Fruit fly (Drosophila melanogaster) whole organism, embryonic: ENCODE measurements around the gene CheA86a.

ENCODE experiments used
- Bdp1 ChIP-seq: fragments of 200-800 bp; sonication (Bioruptor generic); optimal IDR thresholded peaks from 3 replicates; lab custom pipeline; 2016; ENCODE audit warnings: missing biosample characterization, missing genetic modification characterization
- Bgb ChIP-seq: fragments of 200-800 bp; sonication (Bioruptor generic); IDR thresholded peaks from 2 replicates; pipeline ENCODE4 v1.3.6; 2022; ENCODE audit warnings: missing biosample characterization, missing genetic modification characterization; ENCODE audit not compliant: partially characterized antibody
- BtbVII ChIP-seq: fragments of 200-800 bp; sonication (Bioruptor generic); optimal IDR thresholded peaks from 3 replicates; lab custom pipeline; 2017; ENCODE audit warnings: missing biosample characterization, mild to moderate bottlenecking, missing genetic modification characterization
- CG10209 ChIP-seq: fragments of 200-800 bp; sonication (Bioruptor generic); optimal IDR thresholded peaks from 3 replicates; lab custom pipeline; 2017; ENCODE audit warnings: missing biosample characterization, mild to moderate bottlenecking, missing genetic modification characterization, missing genetic modification reagents
- CG12769 ChIP-seq: fragments of 200-800 bp; sonication (Bioruptor generic); optimal IDR thresholded peaks from 2 replicates; lab custom pipeline; 2019; ENCODE audit warnings: missing biosample characterization, mild to moderate bottlenecking, missing genetic modification characterization, moderate library complexity
- CG14860 ChIP-seq: fragments of 200-800 bp; sonication (Bioruptor generic); IDR thresholded peaks from 3 replicates; pipeline ENCODE4 v1.3.6; 2022; ENCODE audit warnings: missing biosample characterization, missing genetic modification characterization; ENCODE audit not compliant: partially characterized antibody
- CG17359 ChIP-seq: fragments of 200-800 bp; sonication (Bioruptor generic); optimal IDR thresholded peaks from 3 replicates; lab custom pipeline; 2018; ENCODE audit warnings: missing biosample characterization, mild to moderate bottlenecking, missing genetic modification characterization, moderate library complexity
- CG17829 ChIP-seq: fragments of 200-800 bp; optimal IDR thresholded peaks from 2 replicates; lab custom pipeline; 2019; ENCODE audit warnings: missing biosample characterization, mild to moderate bottlenecking, missing genetic modification characterization, moderate library complexity
- CG18262 ChIP-seq: fragments of 200-800 bp; optimal IDR thresholded peaks from 3 replicates; lab custom pipeline; 2019; ENCODE audit warnings: missing biosample characterization, mild to moderate bottlenecking, missing genetic modification characterization, moderate library complexity
- CG2116 ChIP-seq: fragments of 200-800 bp; sonication (Bioruptor generic); optimal IDR thresholded peaks from 3 replicates; lab custom pipeline; 2018; ENCODE audit warnings: missing biosample characterization, mild to moderate bottlenecking, missing genetic modification characterization
- CG30020 ChIP-seq: fragments of 200-800 bp; optimal IDR thresholded peaks from 2 replicates; lab custom pipeline; 2019; ENCODE audit warnings: missing biosample characterization, mild to moderate bottlenecking, missing genetic modification characterization, moderate library complexity
- CG30431 ChIP-seq: fragments of 200-800 bp; sonication (Bioruptor generic); optimal IDR thresholded peaks from 2 replicates; lab custom pipeline; 2017; ENCODE audit warnings: missing biosample characterization, missing genetic modification characterization
- CG31224 ChIP-seq: fragments of 200-800 bp; sonication (Bioruptor generic); IDR thresholded peaks from 2 replicates; pipeline ENCODE4 v1.3.6; 2022; ENCODE audit warnings: missing biosample characterization, missing genetic modification characterization
- CG3847 ChIP-seq: fragments of 200-800 bp; sonication (Bioruptor generic); IDR thresholded peaks from 2 replicates; pipeline ENCODE4 v1.3.6; 2022; ENCODE audit warnings: missing biosample characterization, missing genetic modification characterization
- CG42726 ChIP-seq: fragments of 200-800 bp; sonication (Bioruptor generic); IDR thresholded peaks from 2 replicates; pipeline ENCODE4 v1.3.6; 2022; ENCODE audit warnings: missing biosample characterization, missing genetic modification characterization; ENCODE audit not compliant: partially characterized antibody
- CG6175 ChIP-seq: fragments of 200-800 bp; sonication (Bioruptor generic); IDR thresholded peaks from 3 replicates; pipeline ENCODE4 v1.3.6; 2022; ENCODE audit warnings: missing biosample characterization, missing genetic modification characterization
- CG8281 ChIP-seq: fragments of 200-800 bp; sonication (Bioruptor generic); optimal IDR thresholded peaks from 2 replicates; lab custom pipeline; 2018; ENCODE audit warnings: missing biosample characterization, mild to moderate bottlenecking, missing genetic modification characterization, moderate library complexity
- CG9932 ChIP-seq: fragments of 200-800 bp; sonication (Bioruptor generic); IDR thresholded peaks from 2 replicates; pipeline ENCODE4 v1.3.6; 2022; ENCODE audit warnings: missing biosample characterization, missing genetic modification characterization
- Dek ChIP-seq: fragments of 200-800 bp; sonication (Bioruptor generic); optimal IDR thresholded peaks from 3 replicates; lab custom pipeline; 2019; ENCODE audit warnings: missing biosample characterization, mild to moderate bottlenecking, missing genetic modification characterization, moderate library complexity
- Dp ChIP-seq: fragments of 200-800 bp; sonication (Bioruptor generic); optimal IDR thresholded peaks from 2 replicates; lab custom pipeline; 2018; ENCODE audit warnings: missing biosample characterization, mild to moderate bottlenecking, missing genetic modification characterization, moderate library complexity
- Fer3 ChIP-seq: fragments of 200-800 bp; sonication (Bioruptor generic); optimal IDR thresholded peaks from 2 replicates; lab custom pipeline; 2018; ENCODE audit warnings: missing biosample characterization, mild to moderate bottlenecking, missing genetic modification characterization, moderate library complexity
- H15 ChIP-seq: fragments of 200-800 bp; sonication (Bioruptor generic); IDR thresholded peaks from 3 replicates; pipeline ENCODE4 v1.3.6; 2022; ENCODE audit warnings: missing biosample characterization, missing genetic modification characterization
- Hr51 ChIP-seq, 2 experiments: fragments of 200-800 bp; sonication (Bioruptor generic); optimal IDR thresholded peaks; 2 replicates in 1 of 2; 3 replicates in 1 of 2; lab custom pipeline; 2016 to 2018; ENCODE audit warnings: missing biosample characterization in 2 of 2, missing genetic modification characterization in 2 of 2, mild to moderate bottlenecking in 1 of 2, moderate library complexity in 1 of 2
- MTF-1 ChIP-seq: fragments of 200-800 bp; sonication (Bioruptor generic); optimal IDR thresholded peaks from 2 replicates; lab custom pipeline; 2018; ENCODE audit warnings: missing biosample characterization, mild to moderate bottlenecking, missing genetic modification characterization, borderline replicate concordance
- Meics ChIP-seq: fragments of 200-800 bp; sonication (Bioruptor generic); optimal IDR thresholded peaks from 2 replicates; lab custom pipeline; 2017; ENCODE audit warnings: missing biosample characterization, mild to moderate bottlenecking, missing genetic modification characterization
- NC2β ChIP-seq: fragments of 200-800 bp; sonication (Bioruptor generic); optimal IDR thresholded peaks from 2 replicates; lab custom pipeline; 2016; ENCODE audit warnings: missing biosample characterization, missing genetic modification characterization
- NFAT ChIP-seq: fragments of 200-800 bp; sonication (Bioruptor generic); IDR thresholded peaks from 2 replicates; pipeline ENCODE4 v1.3.6; 2022; ENCODE audit warnings: missing biosample characterization, missing genetic modification characterization
- Nf-YB ChIP-seq: fragments of 200-800 bp; sonication (Bioruptor generic); optimal IDR thresholded peaks from 3 replicates; lab custom pipeline; 2019; ENCODE audit warnings: missing biosample characterization, mild to moderate bottlenecking, missing genetic modification characterization, moderate library complexity
- Sin3A ChIP-seq: fragments of >200 bp; optimal IDR thresholded peaks from 2 replicates; lab custom pipeline; 2018
- Sry-δ ChIP-seq: fragments of 200-800 bp; sonication (Bioruptor generic); optimal IDR thresholded peaks from 2 replicates; lab custom pipeline; 2016; ENCODE audit warnings: missing biosample characterization, missing genetic modification characterization
- TFAM ChIP-seq: fragments of 200-800 bp; sonication (Bioruptor generic); optimal IDR thresholded peaks from 2 replicates; lab custom pipeline; 2017; ENCODE audit warnings: missing biosample characterization, missing genetic modification characterization, inconsistent platforms
- ato ChIP-seq: fragments of 200-800 bp; sonication (Bioruptor generic); IDR thresholded peaks from 2 replicates; pipeline ENCODE4 v1.3.6; 2022; ENCODE audit warnings: missing biosample characterization, missing genetic modification characterization; ENCODE audit not compliant: partially characterized antibody
- az2 ChIP-seq: fragments of 200-800 bp; sonication (Bioruptor generic); optimal IDR thresholded peaks from 3 replicates; lab custom pipeline; 2016; ENCODE audit warnings: missing biosample characterization, missing genetic modification characterization
- cas ChIP-seq: fragments of 200-800 bp; sonication (Bioruptor generic); IDR thresholded peaks from 2 replicates; pipeline ENCODE4 v1.3.6; 2022; ENCODE audit warnings: missing biosample characterization, missing genetic modification characterization
- crol ChIP-seq: fragments of 200-800 bp; sonication (Bioruptor generic); IDR thresholded peaks from 2 replicates; pipeline ENCODE4 v1.3.6; 2022; ENCODE audit warnings: missing biosample characterization, missing genetic modification characterization
- dmrt99B ChIP-seq: fragments of 200-800 bp; sonication (Bioruptor generic); optimal IDR thresholded peaks from 2 replicates; lab custom pipeline; 2018; ENCODE audit warnings: missing biosample characterization, mild to moderate bottlenecking, missing genetic modification characterization, moderate library complexity
- dysf ChIP-seq: fragments of 200-800 bp; sonication (Bioruptor generic); IDR thresholded peaks from 3 replicates; pipeline ENCODE4 v1.3.6; 2022; ENCODE audit warnings: missing biosample characterization, missing genetic modification characterization
- exex ChIP-seq: fragments of 200-800 bp; sonication (Bioruptor generic); optimal IDR thresholded peaks from 4 replicates; lab custom pipeline; 2018; ENCODE audit warnings: missing biosample characterization, mild to moderate bottlenecking, missing genetic modification characterization, moderate library complexity
- gem ChIP-seq: fragments of 200-800 bp; sonication (Bioruptor generic); optimal IDR thresholded peaks from 2 replicates; lab custom pipeline; 2019; ENCODE audit warnings: missing biosample characterization, mild to moderate bottlenecking, missing genetic modification characterization, moderate library complexity
- grau ChIP-seq: fragments of 200-800 bp; optimal IDR thresholded peaks from 3 replicates; lab custom pipeline; 2019; ENCODE audit warnings: missing biosample characterization, mild to moderate bottlenecking, missing genetic modification characterization, moderate library complexity
- grn ChIP-seq: fragments of 200-800 bp; sonication (Bioruptor generic); optimal IDR thresholded peaks from 3 replicates; lab custom pipeline; 2017; ENCODE audit warnings: missing biosample characterization, missing genetic modification characterization
- gsb ChIP-seq: fragments of 200-800 bp; sonication (Bioruptor generic); IDR thresholded peaks from 2 replicates; pipeline ENCODE4 v1.3.6; 2022; ENCODE audit warnings: missing biosample characterization, missing genetic modification characterization
- gt ChIP-seq: fragments of 200-800 bp; sonication (Bioruptor generic); IDR thresholded peaks from 2 replicates; pipeline ENCODE4 v1.3.6; 2022; ENCODE audit warnings: missing biosample characterization, missing genetic modification characterization
- onecut ChIP-seq: fragments of 200-800 bp; sonication (Bioruptor generic); IDR thresholded peaks from 2 replicates; pipeline ENCODE4 v1.3.6; 2022; ENCODE audit warnings: missing biosample characterization, missing genetic modification characterization
- p53 ChIP-seq: fragments of 200-800 bp; sonication (Bioruptor generic); optimal IDR thresholded peaks from 2 replicates; lab custom pipeline; 2016; ENCODE audit warnings: missing biosample characterization, missing genetic modification characterization
- salm ChIP-seq: fragments of 200-800 bp; sonication (Bioruptor generic); optimal IDR thresholded peaks from 2 replicates; lab custom pipeline; 2018; ENCODE audit warnings: missing biosample characterization, mild to moderate bottlenecking, missing genetic modification characterization
- sug ChIP-seq: fragments of 200-800 bp; optimal IDR thresholded peaks from 2 replicates; lab custom pipeline; 2019; ENCODE audit warnings: missing biosample characterization, mild to moderate bottlenecking, missing genetic modification characterization, moderate library complexity
- toy ChIP-seq: fragments of 200-800 bp; sonication (Bioruptor generic); IDR thresholded peaks from 2 replicates; pipeline ENCODE4 v1.3.6; 2022; ENCODE audit warnings: missing biosample characterization, missing genetic modification characterization
- tup ChIP-seq: fragments of 200-800 bp; sonication (Bioruptor generic); optimal IDR thresholded peaks from 2 replicates; lab custom pipeline; 2016; ENCODE audit warnings: missing biosample characterization, mild to moderate bottlenecking, missing genetic modification characterization, moderate library complexity
- twi ChIP-seq: fragments of 200-800 bp; optimal IDR thresholded peaks from 2 replicates; lab custom pipeline; 2019; ENCODE audit warnings: missing biosample characterization, mild to moderate bottlenecking, missing genetic modification characterization, moderate library complexity
- vvl ChIP-seq: fragments of 200-800 bp; sonication (Bioruptor generic); IDR thresholded peaks from 2 replicates; pipeline ENCODE4 v1.3.6; 2022; ENCODE audit warnings: missing biosample characterization, missing genetic modification characterization

The CheA86a gene

dm6 chr3R:11154576-11155113, 9.6 kb upstream of the CheA86a start, which contains the start of gene Ugt302E1 (continued):
- no peak for TF ChIP-seq tup (GFP tag; lab: Kevin White, UChicago)
- TF ChIP-seq CG18262 (tag; lab: Kevin White, UChicago), result no peak
- TF ChIP-seq gem (tag; lab: Kevin White, UChicago), result no peak
- TF ChIP-seq CG17359 (tag; lab: Kevin White, UChicago), result no peak
- no peak for TF ChIP-seq TFAM (GFP tag; lab: Kevin White, UChicago)
- TF ChIP-seq grau (tag; lab: Kevin White, UChicago), result no peak
- TF ChIP-seq H15, result no peak
- TF ChIP-seq toy, result no peak
- no peak for TF ChIP-seq CG30431 (GFP tag; lab: Kevin White, UChicago)
- TF ChIP-seq MTF-1 (GFP tag; lab: Kevin White, UChicago), result no peak
- TF ChIP-seq CG30020, result no peak
- TF ChIP-seq vvl (GFP tag; lab: Robert Waterston, UW), result no peak
- no peak for TF ChIP-seq gt (GFP tag; lab: Robert Waterston, UW)
- no peak for TF ChIP-seq CG9932 (GFP tag; lab: Robert Waterston, UW)
- TF ChIP-seq BtbVII (GFP tag; lab: Kevin White, UChicago), result no peak
- no peak for TF ChIP-seq dmrt99B (tag; lab: Kevin White, UChicago)
- TF ChIP-seq sug (tag; lab: Kevin White, UChicago), result peak; percentile 58
- no peak for TF ChIP-seq Bgb
- no peak for TF ChIP-seq CG8281 (tag; lab: Kevin White, UChicago)
- no peak for TF ChIP-seq p53 (GFP tag; lab: Kevin White, UChicago)
- TF ChIP-seq az2 (GFP tag; lab: Kevin White, UChicago), result no peak
- no peak for TF ChIP-seq cas
- TF ChIP-seq gsb (GFP tag; lab: Robert Waterston, UW), result no peak
- TF ChIP-seq CG42726 (GFP tag; lab: Robert Waterston, UW), result no peak
- TF ChIP-seq CG14860 (GFP tag; lab: Robert Waterston, UW), result no peak
- TF ChIP-seq Sry-δ, result no peak
- peak; percentile 87 for TF ChIP-seq exex (tag; lab: Kevin White, UChicago)
- peak; percentile 59 for TF ChIP-seq grn (GFP tag; lab: Kevin White, UChicago)
- TF ChIP-seq CG6175 (GFP tag; lab: Robert Waterston, UW), result no peak
- TF ChIP-seq salm (tag; lab: Kevin White, UChicago), result no peak
- no peak for TF ChIP-seq NC2β (GFP tag; lab: Kevin White, UChicago)
- no peak for TF ChIP-seq CG17829 (tag; lab: Kevin White, UChicago)
- TF ChIP-seq, all 482 proteins: peak for 7

dm6 chr3R:11153799-11154273, 8.8 kb upstream of the CheA86a start, which contains the start of gene Ugt302K1:
TSS of gene Ugt302K1 (minus strand) at chr3R:11153849.
- peak; percentile 13 for TF ChIP-seq CG12769 (tag; lab: Kevin White, UChicago)
- peak; percentile 33 for TF ChIP-seq Fer3
- no peak for TF ChIP-seq Bdp1 (GFP tag; lab: Kevin White, UChicago)
- TF ChIP-seq CG10209 (GFP tag; lab: Kevin White, UChicago), result no peak
- no peak for TF ChIP-seq Dp (GFP tag; lab: Kevin White, UChicago)
- TF ChIP-seq NFAT, result peak; percentile 35; the same call in 1 of the 2 replicates
- no peak for TF ChIP-seq NC2β (GFP tag; lab: Kevin White, UChicago)
- TF ChIP-seq Hr51 (GFP tag; optimal IDR thresholded peaks at IDR 0.05; lab: Kevin White, UChicago), result peak in 1 of 2 experiments; percentile 2
- no peak for TF ChIP-seq CG2116 (GFP tag; lab: Kevin White, UChicago)
- no peak for TF ChIP-seq Sin3A (lab: Kevin White, UChicago)
- no peak for TF ChIP-seq onecut (GFP tag; lab: Robert Waterston, UW)
- TF ChIP-seq CG3847 (GFP tag; lab: Robert Waterston, UW), result 0 out of 2 replicates have a peak, but pooled peaks have one; percentile 28
- TF ChIP-seq crol (GFP tag; lab: Robert Waterston, UW), result no peak
- no peak for TF ChIP-seq Dek (tag; lab: Kevin White, UChicago)
- TF ChIP-seq Meics, result peak; percentile 40
- TF ChIP-seq ato, result no peak
- TF ChIP-seq Nf-YB (GFP tag; lab: Kevin White, UChicago), result no peak
- 0 out of 2 replicates have a peak, but pooled peaks have one; percentile 22 for TF ChIP-seq CG31224 (GFP tag; lab: Robert Waterston, UW)
- peak; percentile 36; the same call in 1 of the 3 replicates for TF ChIP-seq dysf (GFP tag; lab: Robert Waterston, UW)
- TF ChIP-seq twi (tag; lab: Kevin White, UChicago), result no peak
